Fruit fly (Drosophila melanogaster) whole organism, embryonic: ENCODE results near the gene CG8460.

Experiments used
- Asciz ChIP-seq: fragments of 200-800 bp; sonication (Bioruptor generic); optimal IDR thresholded peaks from 2 replicates; lab custom pipeline; 2017; ENCODE audit warnings: missing biosample characterization, mild to moderate bottlenecking, missing genetic modification characterization, missing genetic modification reagents
- B-H1 ChIP-seq: fragments of 200-800 bp; sonication (Bioruptor generic); IDR thresholded peaks from 3 replicates; pipeline ENCODE4 v1.3.6; 2022; ENCODE audit warnings: missing biosample characterization, missing genetic modification characterization
- CG10147 ChIP-seq: fragments of 200-800 bp; sonication (Bioruptor generic); optimal IDR thresholded peaks from 2 replicates; lab custom pipeline; 2019; ENCODE audit warnings: missing biosample characterization, mild to moderate bottlenecking, missing genetic modification characterization, moderate library complexity
- CG10543 ChIP-seq: fragments of 200-800 bp; sonication (Bioruptor generic); optimal IDR thresholded peaks from 3 replicates; lab custom pipeline; 2017; ENCODE audit warnings: missing biosample characterization, mild to moderate bottlenecking, missing genetic modification characterization, moderate library complexity
- CG11093 ChIP-seq: fragments of 200-800 bp; sonication (Bioruptor generic); IDR thresholded peaks from 3 replicates; pipeline ENCODE4 v1.3.6; 2022; ENCODE audit warnings: missing biosample characterization, missing genetic modification characterization
- CG1233 ChIP-seq: fragments of 200-800 bp; sonication (Bioruptor generic); optimal IDR thresholded peaks from 4 replicates; lab custom pipeline; 2018; ENCODE audit warnings: missing biosample characterization, mild to moderate bottlenecking, missing genetic modification characterization
- CG12769 ChIP-seq: fragments of 200-800 bp; sonication (Bioruptor generic); optimal IDR thresholded peaks from 2 replicates; lab custom pipeline; 2019; ENCODE audit warnings: missing biosample characterization, mild to moderate bottlenecking, missing genetic modification characterization, moderate library complexity
- CG14014 ChIP-seq: fragments of 200-800 bp; sonication (Bioruptor generic); IDR thresholded peaks from 2 replicates; pipeline ENCODE4 v1.3.6; 2022; ENCODE audit warnings: missing biosample characterization, missing genetic modification characterization
- CG15073 ChIP-seq: fragments of 200-800 bp; sonication (Bioruptor generic); optimal IDR thresholded peaks from 2 replicates; lab custom pipeline; 2016; ENCODE audit warnings: missing biosample characterization, missing genetic modification characterization
- CG15269 ChIP-seq: fragments of 200-800 bp; sonication (Bioruptor generic); optimal IDR thresholded peaks from 2 replicates; lab custom pipeline; 2018; ENCODE audit warnings: missing biosample characterization, mild to moderate bottlenecking, missing genetic modification characterization, moderate library complexity
- CG1529 ChIP-seq: fragments of 200-800 bp; sonication (Bioruptor generic); optimal IDR thresholded peaks from 3 replicates; lab custom pipeline; 2018; ENCODE audit warnings: missing biosample characterization, missing genetic modification characterization
- CG15479 ChIP-seq: fragments of 200-800 bp; sonication (Bioruptor generic); optimal IDR thresholded peaks from 3 replicates; lab custom pipeline; 2019; ENCODE audit warnings: missing biosample characterization, mild to moderate bottlenecking, missing genetic modification characterization, moderate library complexity
- CG15601 ChIP-seq: fragments of 200-800 bp; sonication (Bioruptor generic); optimal IDR thresholded peaks from 3 replicates; lab custom pipeline; 2019; ENCODE audit warnings: missing biosample characterization, mild to moderate bottlenecking, missing genetic modification characterization, moderate library complexity
- CG16779 ChIP-seq: fragments of 200-800 bp; sonication (Bioruptor generic); IDR thresholded peaks from 2 replicates; pipeline ENCODE4 v1.3.6; 2022; ENCODE audit warnings: missing biosample characterization, missing genetic modification characterization
- CG17328 ChIP-seq: fragments of 200-800 bp; sonication (Bioruptor generic); IDR thresholded peaks from 2 replicates; pipeline ENCODE4 v1.3.6; 2022; ENCODE audit warnings: missing biosample characterization, missing genetic modification characterization
- CG1792 ChIP-seq: fragments of 200-800 bp; sonication (Bioruptor generic); optimal IDR thresholded peaks from 2 replicates; lab custom pipeline; 2016; ENCODE audit warnings: missing biosample characterization, missing genetic modification characterization
- CG33213 ChIP-seq: fragments of 200-800 bp; sonication (Bioruptor generic); optimal IDR thresholded peaks from 3 replicates; lab custom pipeline; 2016; ENCODE audit warnings: missing biosample characterization, missing genetic modification characterization
- CG34224 ChIP-seq: fragments of 200-800 bp; sonication (Bioruptor generic); IDR thresholded peaks from 3 replicates; pipeline ENCODE4 v1.3.6; 2022; ENCODE audit warnings: missing biosample characterization, missing genetic modification characterization; ENCODE audit not compliant: partially characterized antibody
- CG4360 ChIP-seq: fragments of 200-800 bp; sonication (Bioruptor generic); IDR thresholded peaks from 2 replicates; pipeline ENCODE4 v1.3.6; 2022; ENCODE audit warnings: missing biosample characterization, missing genetic modification characterization
- CG6272 ChIP-seq: fragments of 200-800 bp; sonication (Bioruptor generic); IDR thresholded peaks from 2 replicates; pipeline ENCODE4 v1.3.6; 2022; ENCODE audit warnings: missing biosample characterization, missing genetic modification characterization
- CG6813 ChIP-seq: fragments of 200-800 bp; sonication (Bioruptor generic); optimal IDR thresholded peaks from 2 replicates; lab custom pipeline; 2017; ENCODE audit warnings: missing biosample characterization, missing genetic modification characterization, mild to moderate bottlenecking, moderate library complexity, missing genetic modification reagents
- CG7372 ChIP-seq: fragments of 200-800 bp; sonication (Bioruptor generic); IDR thresholded peaks from 2 replicates; pipeline ENCODE4 v1.3.6; 2022; ENCODE audit warnings: missing biosample characterization, missing genetic modification characterization
- CG7987 ChIP-seq: fragments of 200-800 bp; sonication (Bioruptor generic); optimal IDR thresholded peaks from 2 replicates; lab custom pipeline; 2018; ENCODE audit warnings: missing biosample characterization, mild to moderate bottlenecking, missing genetic modification characterization, moderate library complexity
- D ChIP-seq, 2 experiments: fragments of 200-800 bp in 1 of 2; fragments of >200 bp in 1 of 2; sonication (Bioruptor generic) in 1 of 2; optimal IDR thresholded peaks; 2 replicates in 1 of 2; 3 replicates in 1 of 2; lab custom pipeline; 2017; ENCODE audit warnings: mild to moderate bottlenecking in 1 of 2, missing biosample characterization in 1 of 2, missing genetic modification characterization in 1 of 2, missing genetic modification reagents in 1 of 2
- Dip2 ChIP-seq: fragments of 200-800 bp; sonication (Bioruptor generic); IDR thresholded peaks from 2 replicates; pipeline ENCODE4 v1.3.6; 2022; ENCODE audit warnings: missing biosample characterization, missing genetic modification characterization
- GATAe ChIP-seq: fragments of 200-800 bp; sonication (Bioruptor generic); conservative IDR thresholded peaks from 2 replicates; pipeline ENCODE4 v1.3.6; 2022; ENCODE audit warnings: missing biosample characterization, missing genetic modification characterization
- Nf-YB ChIP-seq: fragments of 200-800 bp; sonication (Bioruptor generic); optimal IDR thresholded peaks from 3 replicates; lab custom pipeline; 2019; ENCODE audit warnings: missing biosample characterization, mild to moderate bottlenecking, missing genetic modification characterization, moderate library complexity
- Oaz ChIP-seq: fragments of 200-800 bp; sonication (Bioruptor generic); IDR thresholded peaks from 2 replicates; pipeline ENCODE4 v1.3.6; 2022; ENCODE audit warnings: missing biosample characterization, missing genetic modification characterization
- Optix ChIP-seq: fragments of 200-800 bp; sonication (Bioruptor generic); IDR thresholded peaks from 3 replicates; pipeline ENCODE4 v1.3.6; 2022; ENCODE audit warnings: missing biosample characterization, missing genetic modification characterization
- Trl ChIP-seq, 3 experiments: fragments of >200 bp in 2 of 3; fragments of 200-800 bp in 1 of 3; sonication (Bioruptor generic) in 1 of 3; optimal IDR thresholded peaks; 2 replicates in 1 of 3; 3 replicates in 2 of 3; lab custom pipeline; 2016 to 2017; ENCODE audit warnings: missing biosample characterization in 1 of 3, missing genetic modification characterization in 1 of 3
- Xbp1 ChIP-seq: fragments of 200-800 bp; sonication (Bioruptor generic); optimal IDR thresholded peaks from 3 replicates; lab custom pipeline; 2016; ENCODE audit warnings: missing biosample characterization, mild to moderate bottlenecking, missing genetic modification characterization
- caup ChIP-seq: fragments of 200-800 bp; sonication (Bioruptor generic); optimal IDR thresholded peaks from 3 replicates; lab custom pipeline; 2017; ENCODE audit warnings: missing biosample characterization, mild to moderate bottlenecking, missing genetic modification characterization, moderate library complexity; ENCODE audit not compliant: severe bottlenecking
- cg ChIP-seq: fragments of 200-800 bp; sonication (Bioruptor generic); optimal IDR thresholded peaks from 3 replicates; lab custom pipeline; 2019; ENCODE audit warnings: missing biosample characterization, mild to moderate bottlenecking, missing genetic modification characterization, moderate library complexity
- chif ChIP-seq, 2 experiments: fragments of 200-800 bp; sonication (Bioruptor generic); optimal IDR thresholded peaks; 3 replicates each; lab custom pipeline; 2016; ENCODE audit warnings: missing biosample characterization in 2 of 2, missing genetic modification characterization in 2 of 2
- chinmo ChIP-seq: fragments of 200-800 bp; sonication (Bioruptor generic); IDR thresholded peaks from 4 replicates; pipeline ENCODE4 v1.3.6; 2022; ENCODE audit warnings: missing biosample characterization, missing genetic modification characterization; ENCODE audit not compliant: partially characterized antibody
- crc ChIP-seq: fragments of 200-800 bp; sonication (Bioruptor generic); optimal IDR thresholded peaks from 2 replicates; lab custom pipeline; 2016; ENCODE audit warnings: missing biosample characterization, missing genetic modification characterization
- crol ChIP-seq: fragments of 200-800 bp; sonication (Bioruptor generic); IDR thresholded peaks from 2 replicates; pipeline ENCODE4 v1.3.6; 2022; ENCODE audit warnings: missing biosample characterization, missing genetic modification characterization
- cwo ChIP-seq: fragments of 200-800 bp; sonication (Bioruptor generic); optimal IDR thresholded peaks from 3 replicates; lab custom pipeline; 2017; ENCODE audit warnings: missing biosample characterization, missing genetic modification characterization, mild to moderate bottlenecking, moderate library complexity, missing genetic modification reagents
- dm ChIP-seq: fragments of 200-800 bp; sonication (Bioruptor generic); optimal IDR thresholded peaks from 3 replicates; lab custom pipeline; 2016; ENCODE audit warnings: missing biosample characterization, missing genetic modification characterization
- emc ChIP-seq: fragments of 200-800 bp; sonication (Bioruptor generic); optimal IDR thresholded peaks from 2 replicates; lab custom pipeline; 2016; ENCODE audit warnings: missing biosample characterization, missing genetic modification characterization
- ems ChIP-seq: fragments of 200-800 bp; sonication (Bioruptor generic); optimal IDR thresholded peaks from 3 replicates; lab custom pipeline; 2016; ENCODE audit warnings: missing biosample characterization, missing genetic modification characterization
- gro ChIP-seq: fragments of 200-800 bp; sonication (Bioruptor generic); optimal IDR thresholded peaks from 2 replicates; lab custom pipeline; 2016; ENCODE audit warnings: missing biosample characterization, missing genetic modification characterization
- gsb ChIP-seq: fragments of 200-800 bp; sonication (Bioruptor generic); IDR thresholded peaks from 2 replicates; pipeline ENCODE4 v1.3.6; 2022; ENCODE audit warnings: missing biosample characterization, missing genetic modification characterization
- lab ChIP-seq: fragments of 200-800 bp; sonication (Bioruptor generic); optimal IDR thresholded peaks from 3 replicates; lab custom pipeline; 2017; ENCODE audit warnings: missing biosample characterization, missing genetic modification characterization, mild to moderate bottlenecking, moderate library complexity, missing genetic modification reagents
- mirr ChIP-seq: fragments of 200-800 bp; sonication (Bioruptor generic); optimal IDR thresholded peaks from 3 replicates; lab custom pipeline; 2018; ENCODE audit warnings: missing biosample characterization, mild to moderate bottlenecking, missing genetic modification characterization
- otp ChIP-seq: fragments of 200-800 bp; sonication (Bioruptor generic); IDR thresholded peaks from 3 replicates; pipeline ENCODE4, ENCODE4 v1.3.6; 2022; ENCODE audit warnings: missing biosample characterization, missing genetic modification characterization
- sd ChIP-seq: fragments of 200-800 bp; sonication (Bioruptor generic); optimal IDR thresholded peaks from 3 replicates; lab custom pipeline; 2018; ENCODE audit warnings: missing biosample characterization, mild to moderate bottlenecking, missing genetic modification characterization, moderate library complexity
- sens ChIP-seq: fragments of 200-800 bp; sonication (Bioruptor generic); peaks from one replicate; lab custom pipeline; 2016; ENCODE audit warnings: missing biosample characterization, missing genetic modification characterization
- sug ChIP-seq: fragments of 200-800 bp; optimal IDR thresholded peaks from 2 replicates; lab custom pipeline; 2019; ENCODE audit warnings: missing biosample characterization, mild to moderate bottlenecking, missing genetic modification characterization, moderate library complexity
- vvl ChIP-seq: fragments of 200-800 bp; sonication (Bioruptor generic); IDR thresholded peaks from 2 replicates; pipeline ENCODE4 v1.3.6; 2022; ENCODE audit warnings: missing biosample characterization, missing genetic modification characterization
- z ChIP-seq: fragments of 200-800 bp; sonication (Bioruptor generic); IDR thresholded peaks from 3 replicates; pipeline ENCODE4 v1.3.6; 2022; ENCODE audit warnings: missing biosample characterization, missing genetic modification characterization

Gene CG8460

dm6 chr2L:8233571-8233970 lies 36.6 kb downstream of the CG8460 start (continued):
- TF ChIP-seq Xbp1 (GFP tag; lab: Kevin White, UChicago): no peak
- TF ChIP-seq CG16779: no peak
- no peak for TF ChIP-seq CG33213 (GFP tag; lab: Kevin White, UChicago)
- peak; percentile 26 for TF ChIP-seq lab (GFP tag; lab: Kevin White, UChicago)
- no peak for TF ChIP-seq sens (GFP tag; lab: Kevin White, UChicago)
- no peak for TF ChIP-seq CG1233 (GFP tag; lab: Kevin White, UChicago)
- peak; percentile 47; the same call in 1 of the 2 replicates for TF ChIP-seq crol
- peak; percentile 22 for TF ChIP-seq sug (tag; lab: Kevin White, UChicago)
- no peak for TF ChIP-seq ems (GFP tag; lab: Kevin White, UChicago)
- TF ChIP-seq gsb (GFP tag; lab: Robert Waterston, UW): no peak
- no peak for TF ChIP-seq cg
- TF ChIP-seq CG7372 (GFP tag; lab: Robert Waterston, UW): no peak
- TF ChIP-seq Oaz: no peak
- peak; percentile 12 for TF ChIP-seq CG12769
- TF ChIP-seq CG11093 (GFP tag; lab: Robert Waterston, UW): no peak
- no peak for TF ChIP-seq CG1792
- TF ChIP-seq CG4360 (GFP tag; lab: Robert Waterston, UW): no peak
- TF ChIP-seq crc: no peak
- TF ChIP-seq otp (GFP tag; lab: Robert Waterston, UW): no peak
- TF ChIP-seq CG10147: peak; percentile 3
- no peak for TF ChIP-seq chif (GFP tag; optimal IDR thresholded peaks at IDR 0.05; lab: Kevin White, UChicago)
- peak; percentile 23 for TF ChIP-seq CG7987 (GFP tag; lab: Kevin White, UChicago)
- TF ChIP-seq Asciz (GFP tag; lab: Kevin White, UChicago): peak; percentile 19
- TF ChIP-seq Nf-YB (GFP tag; lab: Kevin White, UChicago): no peak
- TF ChIP-seq chinmo: peak; percentile 92; the same call in 3 of the 4 replicates
- TF ChIP-seq sd: peak; percentile 56
- TF ChIP-seq dm (GFP tag; lab: Kevin White, UChicago): no peak
- TF ChIP-seq CG15269 (tag; lab: Kevin White, UChicago): peak; percentile 10
- peak; percentile 60 for TF ChIP-seq cwo (GFP tag; lab: Kevin White, UChicago)
- no peak for TF ChIP-seq Trl (optimal IDR thresholded peaks at IDR 0.05; lab: Kevin White, UChicago)
- no peak for TF ChIP-seq Trl (GFP tag; optimal IDR thresholded peaks at IDR 0.05; lab: Kevin White, UChicago)
- no peak for TF ChIP-seq CG15601
- TF ChIP-seq Optix (GFP tag; lab: Robert Waterston, UW): no peak
- no peak for TF ChIP-seq CG15073 (GFP tag; lab: Kevin White, UChicago)
- TF ChIP-seq D (optimal IDR thresholded peaks at IDR 0.05; lab: Kevin White, UChicago): no peak
- TF ChIP-seq D (GFP tag; optimal IDR thresholded peaks at IDR 0.05; lab: Kevin White, UChicago): no peak
- no peak for TF ChIP-seq emc
- TF ChIP-seq CG10543: peak; percentile 48
- TF ChIP-seq mirr: peak; percentile 26
- TF ChIP-seq caup (GFP tag; lab: Kevin White, UChicago): peak; percentile 37
- peak; percentile 77 for TF ChIP-seq vvl (GFP tag; lab: Robert Waterston, UW)

dm6 chr2L:8239032-8239650 lies 42.1 kb downstream of the CG8460 start:
- TF ChIP-seq mirr (peak; percentile 24), z (GFP tag; lab: Robert Waterston, UW) (peak; percentile 43; the same call in 1 of the 3 replicates), CG34224 (GFP tag; lab: Robert Waterston, UW) (no peak), CG14014 (GFP tag; lab: Robert Waterston, UW) (no peak), CG17328 (GFP tag; lab: Robert Waterston, UW) (no peak), CG15479 (GFP tag; lab: Kevin White, UChicago) (peak; percentile 24), CG6813 (peak; percentile 16), GATAe (peak; percentile 75; the same call in 1 of the 2 replicates), B-H1 (GFP tag; lab: Robert Waterston, UW) (no peak), CG6272 (GFP tag; lab: Robert Waterston, UW) (no peak), CG1529 (GFP tag; lab: Kevin White, UChicago) (no peak), Dip2 (GFP tag; lab: Robert Waterston, UW) (no peak), CG4360 (GFP tag; lab: Robert Waterston, UW) (peak; percentile 72), gro (peak; percentile 22), sug (tag; lab: Kevin White, UChicago) (peak; percentile 12)
